Worm (Caenorhabditis elegans) whole organism, midembryonic: ENCODE data around the gene C51E3.6.

Source experiments
- T22C8.4 ChIP-seq: fragments of 200-800 bp; sonication (Bioruptor generic); IDR thresholded peaks from 2 replicates; pipeline ENCODE4 v1.3.6; 2022; ENCODE audit warnings: missing genetic modification characterization, missing compliant biosample characterization
- cog-1 ChIP-seq: sonication (generic microtip); optimal IDR thresholded peaks from 2 replicates; lab custom pipeline; 2016; ENCODE audit warnings: missing genetic modification characterization, missing compliant biosample characterization
- flt-1 ChIP-seq: fragments of 200-800 bp; sonication (Bioruptor generic); IDR thresholded peaks from 2 replicates; pipeline ENCODE4 v1.3.6; 2022; ENCODE audit warnings: missing genetic modification characterization, missing compliant biosample characterization
- klf-2 ChIP-seq: fragments of 200-800 bp; sonication (Bioruptor generic); conservative IDR thresholded peaks from 2 replicates; pipeline ENCODE4 v1.3.6; 2022; ENCODE audit warnings: missing genetic modification reagents, missing genetic modification characterization, missing compliant biosample characterization
- med-1 ChIP-seq: sonication (generic microtip); optimal IDR thresholded peaks from 2 replicates; lab custom pipeline; 2017; ENCODE audit warnings: missing genetic modification characterization, mild to moderate bottlenecking, missing compliant biosample characterization, antibody characterized with exemption, missing genetic modification reagents; ENCODE audit not compliant: insufficient read depth
- ref-1 ChIP-seq: fragments of 200-800 bp; sonication (Bioruptor generic); conservative IDR thresholded peaks from 2 replicates; pipeline ENCODE4 v1.3.6; 2022; ENCODE audit warnings: missing genetic modification reagents, missing genetic modification characterization, missing compliant biosample characterization
- tab-1 ChIP-seq: fragments of 200-800 bp; sonication (Bioruptor generic); IDR thresholded peaks from 2 replicates; pipeline ENCODE4 v1.3.6; 2022; ENCODE audit warnings: missing genetic modification characterization, missing compliant biosample characterization
- ztf-23 ChIP-seq: fragments of 200-800 bp; sonication (Bioruptor generic); IDR thresholded peaks from 2 replicates; pipeline ENCODE4 v1.3.6; 2022; ENCODE audit warnings: missing genetic modification reagents, missing genetic modification characterization, missing compliant biosample characterization
- ztf-29 ChIP-seq: fragments of 200-800 bp; sonication (Bioruptor generic); IDR thresholded peaks from 2 replicates; pipeline ENCODE4 v1.3.6; 2022; ENCODE audit warnings: missing genetic modification reagents, missing genetic modification characterization, missing compliant biosample characterization

ce11 chrV:10178166-10178565 is 11.9 kb upstream of the C51E3.6 start:
- TF ChIP-seq tab-1 (GFP tag; lab: Robert Waterston, UW) = no peak
- no peak for TF ChIP-seq flt-1 (GFP tag; lab: Robert Waterston, UW)
- TF ChIP-seq med-1 (GFP tag; lab: Kevin White, UChicago) = no peak
- TF ChIP-seq ref-1 (GFP tag; lab: Robert Waterston, UW) = no peak
- TF ChIP-seq ztf-23 (GFP tag; lab: Robert Waterston, UW) = no peak
- no peak for TF ChIP-seq klf-2 (GFP tag; lab: Robert Waterston, UW)
- TF ChIP-seq T22C8.4 (GFP tag; lab: Robert Waterston, UW) = no peak
- peak; percentile 46 for TF ChIP-seq cog-1 (tag; lab: Kevin White, UChicago)
- no peak for TF ChIP-seq ztf-29
